Worm (Caenorhabditis elegans): ENCODE data around the gene K10D11.3.

ce11 chrIV:12973336-12973735 lies 12.6 kb downstream of the K10D11.3 start, which contains the start of gene F55G11.4:
- TF ChIP-seq elt-1 (tag; optimal IDR thresholded peaks at IDR 0.05; ENCODE audit: borderline replicate concordance, insufficient read depth) (no peak), elt-3 (tag; optimal IDR thresholded peaks at IDR 0.05) (no peak), unc-62 (GFP tag; optimal IDR thresholded peaks at IDR 0.05) (no peak), snpc-4 (tag; optimal IDR thresholded peaks at IDR 0.05) (no peak)

Measured in whole organism, mixed stage, embryonic.